Worm (Caenorhabditis elegans) whole organism, L3 larva: ENCODE data around the gene srx-102.

Source experiments
- elt-3 ChIP-seq, 3 experiments: fragments of 150-350 bp in 1 of 3; sonication (generic microtip) in 2 of 3; optimal IDR thresholded peaks; 2 replicates in 2 of 3; 4 replicates in 1 of 3; lab custom pipeline; 2014 to 2017; ENCODE audit warnings: missing biosample characterization in 3 of 3, missing genetic modification characterization in 3 of 3
- fos-1 ChIP-seq: fragments of 150-350 bp; optimal IDR thresholded peaks from 2 replicates; lab custom pipeline; 2014; ENCODE audit warnings: missing biosample characterization, missing genetic modification characterization
- jun-1 ChIP-seq: fragments of 150-350 bp; optimal IDR thresholded peaks from 2 replicates; lab custom pipeline; 2014; ENCODE audit warnings: missing biosample characterization, missing genetic modification reagents, missing genetic modification characterization
- mdl-1 ChIP-seq: fragments of 150-350 bp; optimal IDR thresholded peaks from 2 replicates; lab custom pipeline; 2014; ENCODE audit warnings: missing biosample characterization, missing genetic modification characterization
- nfya-1 ChIP-seq: sonication (generic microtip); optimal IDR thresholded peaks from 2 replicates; lab custom pipeline; 2017; ENCODE audit warnings: missing genetic modification characterization, mild to moderate bottlenecking, missing compliant biosample characterization, antibody characterized with exemption, moderate library complexity; ENCODE audit not compliant: insufficient read depth
- nhr-237 ChIP-seq: fragments of 150-350 bp; optimal IDR thresholded peaks from 2 replicates; lab custom pipeline; 2014; ENCODE audit warnings: missing biosample characterization, missing genetic modification characterization
- nhr-76 ChIP-seq: fragments of 150-350 bp; sonication (generic microtip); optimal IDR thresholded peaks from 5 replicates; lab custom pipeline; 2014; ENCODE audit warnings: missing biosample characterization, missing genetic modification characterization
- sea-2 ChIP-seq: fragments of 150-350 bp; sonication (generic microtip); optimal IDR thresholded peaks from 4 replicates; lab custom pipeline; 2014; ENCODE audit warnings: missing biosample characterization, missing genetic modification reagents, missing genetic modification characterization
- skn-1 ChIP-seq: fragments of 150-350 bp; optimal IDR thresholded peaks from 2 replicates; lab custom pipeline; 2014; ENCODE audit warnings: missing biosample characterization, missing genetic modification characterization
- tbx-2 ChIP-seq: sonication (generic microtip); optimal IDR thresholded peaks from 2 replicates; lab custom pipeline; 2016; ENCODE audit warnings: mild to moderate bottlenecking, missing genetic modification characterization, missing compliant biosample characterization
- unc-39 ChIP-seq: sonication (generic microtip); optimal IDR thresholded peaks from 4 replicates; lab custom pipeline; 2017; ENCODE audit warnings: missing biosample characterization, missing genetic modification characterization

ce11 chrII:3682770-3683234, 11.8 kb downstream of the srx-102 start, which contains the start of gene F19B10.1:
- TF ChIP-seq elt-3 (tag; optimal IDR thresholded peaks at IDR 0.05; lab: Kevin White, UChicago) (no peak), mdl-1 (no peak), nhr-237 (no peak), sea-2 (GFP tag; lab: Kevin White, UChicago) (no peak), jun-1 (tag; lab: Kevin White, UChicago) (no peak), nfya-1 (tag; lab: Kevin White, UChicago) (peak; percentile 81), fos-1 (no peak), unc-39 (tag; lab: Kevin White, UChicago) (no peak), skn-1 (tag; lab: Kevin White, UChicago) (no peak), nhr-76 (tag; lab: Kevin White, UChicago) (no peak), tbx-2 (tag; lab: Kevin White, UChicago) (no peak)
